Worm (Caenorhabditis elegans): Measurements from ENCODE around the gene ZK1320.3.

The ZK1320.3 gene

DNA sequence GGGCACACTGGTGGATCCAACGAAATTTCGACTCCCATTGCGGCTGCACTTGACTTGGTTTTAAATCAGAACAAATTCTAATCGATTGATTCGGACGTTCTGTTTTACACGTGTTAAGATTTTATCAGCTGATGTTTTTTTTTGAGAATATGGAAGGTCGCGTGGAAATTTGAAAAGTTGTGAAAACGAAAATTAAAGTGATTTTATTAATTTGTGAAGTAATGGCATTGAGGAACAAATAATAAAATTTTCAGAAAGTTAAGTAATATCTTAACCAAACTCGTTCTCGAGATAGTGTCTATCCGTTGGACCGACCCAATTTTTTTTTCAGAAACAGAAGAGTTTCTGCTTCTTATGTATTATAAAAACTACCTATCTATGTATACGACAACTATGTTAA, 8.5 kb downstream of the ZK1320.3 start, which contains the start of gene ZK1307.4:
Gene ZK1307.4 (minus strand): TSS at position 101 of the 400 bp plus-strand sequence.
- no peak for TF ChIP-seq Y55F3AM.14 (GFP tag; optimal IDR thresholded peaks at IDR 0.05)
- no peak for TF ChIP-seq nhr-23 (tag; optimal IDR thresholded peaks at IDR 0.05)
- TF ChIP-seq snpc-4 (tag; optimal IDR thresholded peaks at IDR 0.05), result no peak
- no peak for TF ChIP-seq elt-3 (tag; optimal IDR thresholded peaks at IDR 0.05)

DNA sequence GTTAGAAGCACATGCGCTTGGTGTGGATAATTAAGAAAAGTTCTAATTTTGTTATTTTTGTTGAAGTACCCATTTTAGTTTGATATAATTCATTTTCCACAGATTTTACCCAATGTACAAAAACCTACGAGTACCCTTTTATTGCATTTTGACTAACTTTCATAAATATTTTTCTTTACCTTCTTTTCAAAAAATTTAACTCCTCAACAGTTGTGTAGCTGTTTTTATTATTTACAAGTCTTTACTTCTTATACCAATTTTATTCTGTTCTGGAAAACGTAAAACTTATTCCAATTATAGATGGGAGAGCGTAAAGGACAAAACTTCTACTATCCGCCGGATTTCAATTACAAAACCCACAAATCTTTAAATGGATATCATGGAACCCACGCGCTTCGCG, 11.0 kb downstream of the ZK1320.3 start, which contains the start of gene ZK1307.9:
Gene ZK1307.9 (plus strand): TSS at position 301 of the 400 bp plus-strand sequence.
- TF ChIP-seq crh-2 (tag; optimal IDR thresholded peaks at IDR 0.05) (no peak), egl-27 (tag; optimal IDR thresholded peaks at IDR 0.05) (no peak)

DNA sequence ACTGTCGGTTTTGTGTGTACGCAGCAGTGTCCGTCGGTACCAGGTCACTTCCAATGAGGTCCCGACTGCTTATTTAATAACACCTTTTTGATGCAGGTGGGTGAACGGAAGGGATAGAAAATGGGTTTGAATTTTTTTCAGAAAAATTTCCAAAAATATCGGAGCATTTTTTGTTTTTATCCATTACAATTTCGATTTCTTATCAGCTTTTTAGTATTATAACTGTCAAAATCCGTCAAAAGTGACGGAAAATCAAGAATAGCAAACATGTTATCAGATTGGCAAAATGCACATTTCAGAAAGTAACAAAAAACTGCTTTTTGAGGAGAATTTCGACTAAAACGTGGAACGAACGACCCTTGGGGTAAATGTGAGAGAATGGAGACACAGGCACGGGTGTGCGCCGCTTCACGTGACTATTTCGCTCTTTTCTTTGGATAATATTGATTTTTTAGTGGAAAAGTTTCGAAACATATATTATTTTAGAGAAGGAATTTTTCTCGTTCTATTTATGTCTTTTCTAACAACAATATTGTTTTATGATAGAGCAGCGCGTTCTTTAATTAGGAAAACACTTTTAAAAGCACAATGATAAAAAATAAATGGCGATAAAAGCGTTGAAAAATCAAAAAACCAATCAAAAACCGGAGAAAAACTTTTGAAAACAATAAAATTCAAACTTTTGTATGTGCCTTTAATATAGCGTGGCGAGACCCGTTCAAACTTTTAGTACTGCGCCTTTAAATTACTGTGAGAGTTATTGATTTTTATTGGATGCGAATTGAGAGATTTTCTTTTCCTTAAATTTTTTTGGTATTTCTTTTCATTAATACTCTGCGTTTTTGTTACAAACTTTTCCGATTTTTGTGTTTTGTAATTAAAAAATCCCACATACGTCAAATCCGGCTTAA, 13.0 kb downstream of the ZK1320.3 start, which contains the start of gene sqv-8:
Gene sqv-8 (plus strand): TSS at position 51 of the 911 bp plus-strand sequence.
- TF ChIP-seq C34F6.9 (tag; optimal IDR thresholded peaks at IDR 0.05), result peak; percentile 82
- peak; percentile 33 for TF ChIP-seq unc-55 (GFP tag; optimal IDR thresholded peaks at IDR 0.05)
- TF ChIP-seq fos-1 (tag; optimal IDR thresholded peaks at IDR 0.05), result peak; percentile 16
- peak; percentile 21 for TF ChIP-seq crh-2 (tag; optimal IDR thresholded peaks at IDR 0.05)
- no peak for TF ChIP-seq elt-3 (tag; optimal IDR thresholded peaks at IDR 0.05)
- no peak for TF ChIP-seq peb-1 (tag; optimal IDR thresholded peaks at IDR 0.05)
- TF ChIP-seq sma-9 (GFP tag; optimal IDR thresholded peaks at IDR 0.05), result peak; percentile 32
- no peak for TF ChIP-seq sma-9 (tag; optimal IDR thresholded peaks at IDR 0.05)
- peak in 1 of 2 experiments; percentile 34 for TF ChIP-seq lsy-2 (tag; optimal IDR thresholded peaks at IDR 0.05)
- TF ChIP-seq nhr-129 (tag; optimal IDR thresholded peaks at IDR 0.05), result peak; percentile 27

ce11 chrII:9646122-9646555, 14.1 kb downstream of the ZK1320.3 start:
- TF ChIP-seq nhr-129 (tag; optimal IDR thresholded peaks at IDR 0.05) (peak; percentile 94), nhr-237 (tag; optimal IDR thresholded peaks at IDR 0.05) (no peak), unc-39 (tag; optimal IDR thresholded peaks at IDR 0.05) (no peak), mdl-1 (tag; optimal IDR thresholded peaks at IDR 0.05) (peak in 1 of 2 experiments; percentile 39), nhr-23 (tag; optimal IDR thresholded peaks at IDR 0.05) (no peak), nhr-25 (tag; optimal IDR thresholded peaks at IDR 0.05) (peak; percentile 85), ceh-82 (tag; optimal IDR thresholded peaks at IDR 0.05) (peak; percentile 42), lsy-2 (tag; optimal IDR thresholded peaks at IDR 0.05) (peak; percentile 32 to 74), zag-1 (tag; optimal IDR thresholded peaks at IDR 0.05) (no peak), R02D3.7 (tag; optimal IDR thresholded peaks at IDR 0.05) (no peak), nhr-12 (tag; optimal IDR thresholded peaks at IDR 0.05) (no peak), unc-62 (GFP tag; optimal IDR thresholded peaks at IDR 0.05) (no peak), F13H6.1 (tag; optimal IDR thresholded peaks at IDR 0.05) (peak; percentile 81), Y55F3AM.14 (GFP tag; optimal IDR thresholded peaks at IDR 0.05) (peak; percentile 75), fos-1 (tag; optimal IDR thresholded peaks at IDR 0.05) (peak; percentile 95), elt-1 (tag; optimal IDR thresholded peaks at IDR 0.05) (no peak), crh-2 (tag; optimal IDR thresholded peaks at IDR 0.05) (peak; percentile 79), lin-39 (tag; optimal IDR thresholded peaks at IDR 0.05) (no peak), ztf-11 (tag; optimal IDR thresholded peaks at IDR 0.05) (no peak), alr-1 (tag; optimal IDR thresholded peaks at IDR 0.05) (no peak), sma-3 (GFP tag; optimal IDR thresholded peaks at IDR 0.05) (peak; percentile 51), dmd-4 (tag; optimal IDR thresholded peaks at IDR 0.05) (no peak), snpc-4 (tag; optimal IDR thresholded peaks at IDR 0.05) (no peak), ceh-16 (tag; optimal IDR thresholded peaks at IDR 0.05) (peak; percentile 35), nhr-77 (tag; optimal IDR thresholded peaks at IDR 0.05) (no peak), mab-5 (tag; optimal IDR thresholded peaks at IDR 0.05) (peak; percentile 55), nhr-10 (tag; optimal IDR thresholded peaks at IDR 0.05) (no peak), skn-1 (tag; optimal IDR thresholded peaks at IDR 0.05) (no peak), ztf-1 (GFP tag; conservative IDR thresholded peaks at IDR 0.05) (no peak), ama-1 (optimal IDR thresholded peaks at IDR 0.05) (peak; percentile 76), aly-2 (tag; optimal IDR thresholded peaks at IDR 0.05) (no peak), sem-4 (tag; optimal IDR thresholded peaks at IDR 0.05) (peak; percentile 73), lin-11 (tag; optimal IDR thresholded peaks at IDR 0.05) (peak; percentile 35), sma-9 (GFP tag; optimal IDR thresholded peaks at IDR 0.05) (peak; percentile 76), sma-9 (tag; optimal IDR thresholded peaks at IDR 0.05) (no peak), gmeb-1 (tag; optimal IDR thresholded peaks at IDR 0.05) (peak; percentile 16), ZK546.5 (tag; optimal IDR thresholded peaks at IDR 0.05) (no peak), blmp-1 (tag; optimal IDR thresholded peaks at IDR 0.05; ENCODE audit: insufficient read depth) (peak; percentile 78), peb-1 (tag; optimal IDR thresholded peaks at IDR 0.05) (no peak), egl-27 (tag; optimal IDR thresholded peaks at IDR 0.05) (peak; percentile 80), lin-13 (GFP tag; optimal IDR thresholded peaks at IDR 0.05) (peak; percentile 45)

Data from whole organism, L2 larva.